Fruit fly (Drosophila melanogaster): ENCODE results near the gene cnc.

The cnc gene

dm6 chr3R:23203934-23204333, 22.6 kb downstream of the cnc start, which contains the start of gene fzo:
fzo (minus strand) TSS chr3R:23204034.
- no peak for TF ChIP-seq Ets98B (GFP tag; IDR thresholded peaks at IDR 0.05)
- no peak for TF ChIP-seq CG34367 (tag; optimal IDR thresholded peaks at IDR 0.05)
- TF ChIP-seq CG4496 (GFP tag; IDR thresholded peaks at IDR 0.05): no peak

- no peak for TF ChIP-seq Pif1B (GFP tag; optimal IDR thresholded peaks at IDR 0.05)
- TF ChIP-seq CG4496 (GFP tag; IDR thresholded peaks at IDR 0.05): no peak; the same call in 2 of the 3 replicates
- TF ChIP-seq CG12605 (GFP tag; IDR thresholded peaks at IDR 0.05): no peak
- TF ChIP-seq gl (tag; optimal IDR thresholded peaks at IDR 0.05): peak; percentile 34
- no peak for TF ChIP-seq D1 (tag; optimal IDR thresholded peaks at IDR 0.05)
- TF ChIP-seq CG13204 (GFP tag; optimal IDR thresholded peaks at IDR 0.05): no peak
- TF ChIP-seq EcR (GFP tag; optimal IDR thresholded peaks at IDR 0.05): no peak
- TF ChIP-seq fd96Ca (GFP tag; IDR thresholded peaks at IDR 0.05): 0 out of 3 replicates have a peak, but pooled peaks have one; percentile 48
- TF ChIP-seq Ets98B (GFP tag; IDR thresholded peaks at IDR 0.05): peak; percentile 27
- peak; percentile 22 for TF ChIP-seq CG34367 (tag; optimal IDR thresholded peaks at IDR 0.05)
- TF ChIP-seq CG8159 (tag; optimal IDR thresholded peaks at IDR 0.05): no peak
- TF ChIP-seq CG8301 (tag; optimal IDR thresholded peaks at IDR 0.05): no peak
- no peak for TF ChIP-seq CG17806 (tag; optimal IDR thresholded peaks at IDR 0.05)
- no peak for TF ChIP-seq CG9948 (tag; optimal IDR thresholded peaks at IDR 0.05)
- peak; percentile 27 for TF ChIP-seq CG15710 (tag; optimal IDR thresholded peaks at IDR 0.05)
- no peak for TF ChIP-seq CG14655 (GFP tag; optimal IDR thresholded peaks at IDR 0.05)
- peak; percentile 66 for TF ChIP-seq Snoo (tag; optimal IDR thresholded peaks at IDR 0.05)
- no peak for TF ChIP-seq rn (GFP tag; IDR thresholded peaks at IDR 0.05)
- TF ChIP-seq CG32121 (GFP tag; IDR thresholded peaks at IDR 0.05): peak; percentile 45; the same call in 1 of the 2 replicates
- peak; percentile 38 for TF ChIP-seq Pif1A (GFP tag; optimal IDR thresholded peaks at IDR 0.05)
- TF ChIP-seq CG10348 (GFP tag; IDR thresholded peaks at IDR 0.05): no peak
Measured at dm6 chr3R:23201122-23201521, 25.4 kb downstream of the cnc start.

dm6 chr3R:23195711-23196110, 30.8 kb downstream of the cnc start:
- TF ChIP-seq CG13204 (GFP tag; optimal IDR thresholded peaks at IDR 0.05) (no peak), CG14655 (GFP tag; optimal IDR thresholded peaks at IDR 0.05) (no peak), Ets98B (GFP tag; IDR thresholded peaks at IDR 0.05) (no peak)

dm6 chr3R:23193400-23193799, 33.1 kb downstream of the cnc start:
- no peak for TF ChIP-seq CG17806 (tag; optimal IDR thresholded peaks at IDR 0.05)
- 0 out of 3 replicates have a peak, but pooled peaks have one; percentile 29 for TF ChIP-seq fd96Ca (GFP tag; IDR thresholded peaks at IDR 0.05)

- no peak for TF ChIP-seq rn (GFP tag; IDR thresholded peaks at IDR 0.05)
- no peak for TF ChIP-seq CG8301 (tag; optimal IDR thresholded peaks at IDR 0.05)
- no peak for TF ChIP-seq CG10348 (GFP tag; IDR thresholded peaks at IDR 0.05)
- TF ChIP-seq CG15710 (tag; optimal IDR thresholded peaks at IDR 0.05): no peak
- no peak for TF ChIP-seq EcR (GFP tag; optimal IDR thresholded peaks at IDR 0.05)
- TF ChIP-seq CG13204 (GFP tag; optimal IDR thresholded peaks at IDR 0.05): no peak
Measured at dm6 chr3R:23192984-23193383, 33.5 kb downstream of the cnc start.

DNA sequence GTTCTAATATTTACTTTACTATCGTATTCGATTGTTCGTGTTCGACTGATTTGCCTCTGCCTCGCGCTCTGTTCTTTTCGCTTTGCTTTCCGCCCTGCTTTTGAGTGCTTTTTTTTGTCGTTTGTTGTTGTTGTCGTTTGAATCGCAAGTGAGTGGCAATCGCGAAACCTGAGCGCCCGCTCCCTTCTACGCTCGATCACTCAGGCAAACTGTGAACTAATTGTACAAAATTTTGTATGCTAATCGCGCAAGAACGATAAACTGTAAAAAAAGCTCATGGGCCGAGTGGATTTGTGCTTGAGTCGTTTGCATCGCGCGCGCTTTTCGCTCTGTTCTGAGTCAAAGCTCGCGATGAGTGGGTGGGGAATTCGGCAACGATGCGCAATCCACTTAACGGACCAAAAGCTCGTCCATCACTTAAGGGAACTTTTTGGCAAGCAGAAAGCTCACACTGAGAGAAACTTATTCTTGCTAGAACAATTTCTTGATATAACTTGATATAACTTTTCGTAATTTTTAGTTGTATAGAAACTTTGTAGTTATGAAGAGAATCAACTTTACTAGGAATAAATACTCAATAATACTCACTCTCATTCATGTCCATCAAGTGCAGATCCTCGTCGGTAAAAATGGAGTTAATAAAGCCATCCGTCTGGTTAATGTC, 35.3 kb downstream of the cnc start:
- TF ChIP-seq Pif1A (GFP tag; optimal IDR thresholded peaks at IDR 0.05): peak; percentile 46
- TF ChIP-seq Pif1B (GFP tag; optimal IDR thresholded peaks at IDR 0.05): peak; percentile 4
- TF ChIP-seq CG9948 (tag; optimal IDR thresholded peaks at IDR 0.05): peak; percentile 2
- peak; percentile 8 for TF ChIP-seq CG8301 (tag; optimal IDR thresholded peaks at IDR 0.05)
- TF ChIP-seq CG13204 (GFP tag; optimal IDR thresholded peaks at IDR 0.05): peak; percentile 3
- no peak for TF ChIP-seq EcR (GFP tag; optimal IDR thresholded peaks at IDR 0.05)
- peak; percentile 50; the same call in 1 of the 2 replicates for TF ChIP-seq Ets98B (GFP tag; IDR thresholded peaks at IDR 0.05)
- peak; percentile 39; the same call in 1 of the 3 replicates for TF ChIP-seq CG4496 (GFP tag; IDR thresholded peaks at IDR 0.05)
- TF ChIP-seq rn (GFP tag; IDR thresholded peaks at IDR 0.05): no peak
- peak; percentile 34 for TF ChIP-seq CG17806 (tag; optimal IDR thresholded peaks at IDR 0.05)
- no peak for TF ChIP-seq CG14655 (GFP tag; optimal IDR thresholded peaks at IDR 0.05)
- TF ChIP-seq CG32121 (GFP tag; IDR thresholded peaks at IDR 0.05): no peak; the same call in 1 of the 2 replicates
- no peak for TF ChIP-seq CG10348 (GFP tag; IDR thresholded peaks at IDR 0.05)
- peak; percentile 48 for TF ChIP-seq CG8159 (tag; optimal IDR thresholded peaks at IDR 0.05)
- no peak for TF ChIP-seq fd96Ca (GFP tag; IDR thresholded peaks at IDR 0.05)
- TF ChIP-seq D1 (tag; optimal IDR thresholded peaks at IDR 0.05): no peak
- TF ChIP-seq gl (tag; optimal IDR thresholded peaks at IDR 0.05): no peak
- peak; percentile 44 for TF ChIP-seq Snoo (tag; optimal IDR thresholded peaks at IDR 0.05)
- no peak for TF ChIP-seq CG15710 (tag; optimal IDR thresholded peaks at IDR 0.05)
- TF ChIP-seq CG12605 (GFP tag; IDR thresholded peaks at IDR 0.05): no peak
- TF ChIP-seq CG34367 (tag; optimal IDR thresholded peaks at IDR 0.05): no peak

Measured in whole organism, pupa.